Fruit fly (Drosophila melanogaster) whole organism: ENCODE data around the gene CG5938.

Source experiments
- CG8478 ChIP-seq: fragments of >200 bp; optimal IDR thresholded peaks from 2 replicates; lab custom pipeline; 2018; ENCODE audit warnings: inconsistent platforms
- Dll ChIP-seq: fragments of >200 bp; optimal IDR thresholded peaks from 2 replicates; lab custom pipeline; 2017
- EcR ChIP-seq, 2 experiments: fragments of >200 bp; optimal IDR thresholded peaks; 2 replicates each; lab custom pipeline; 2017; ENCODE audit warnings: missing biosample characterization in 2 of 2, missing genetic modification characterization in 2 of 2, missing genetic modification reagents in 2 of 2
- pan ChIP-seq: fragments of >200 bp; optimal IDR thresholded peaks from 2 replicates; lab custom pipeline; 2017
- psq ChIP-seq: fragments of >200 bp; optimal IDR thresholded peaks from 2 replicates; lab custom pipeline; 2017
- usp ChIP-seq: fragments of >200 bp; optimal IDR thresholded peaks from 2 replicates; lab custom pipeline; 2017; ENCODE audit warnings: missing biosample characterization, missing genetic modification characterization, mixed read lengths

dm6 chr3R:27247892-27248291 lies 26.7 kb upstream of the CG5938 start, which contains the start of gene CG5984:
- TF ChIP-seq CG8478 (lab: Kevin White, UChicago) (no peak), pan (lab: Kevin White, UChicago) (no peak), usp (GFP tag; lab: Kevin White, UChicago) (no peak), psq (lab: Kevin White, UChicago) (no peak), Dll (lab: Kevin White, UChicago) (no peak), EcR (GFP tag; optimal IDR thresholded peaks at IDR 0.05; lab: Kevin White, UChicago) (no peak)
